Fruit fly (Drosophila melanogaster): ENCODE results near the gene Yp3.
A peak's percentile ranks its signal among the peaks of the same experiment; 100 is the strongest.

Gene Yp3

DNA sequence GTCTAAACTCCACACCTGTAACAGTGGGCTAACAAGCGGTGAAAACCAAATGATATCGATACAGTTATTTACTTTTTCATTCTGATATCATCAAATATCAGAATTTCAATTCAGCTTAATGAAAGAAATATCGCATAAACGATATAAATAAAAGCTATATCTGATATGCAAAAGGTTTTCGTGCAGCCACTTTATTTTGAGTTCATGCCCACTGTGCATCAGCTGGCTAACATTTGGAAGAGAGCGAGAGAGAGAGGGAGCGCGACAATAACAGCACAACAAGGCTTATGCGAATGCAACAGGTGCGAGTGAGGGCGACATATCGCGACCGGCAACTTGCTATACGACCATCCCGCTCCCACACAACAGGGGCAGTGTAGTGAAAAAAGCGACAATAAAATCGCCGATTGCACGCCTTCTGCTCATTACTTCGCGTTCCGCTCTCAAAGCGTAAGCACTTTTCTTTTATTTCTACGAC lies 19.9 kb upstream of the Yp3 start, which contains the start of gene CG11151 (continued):
- TF ChIP-seq CG4404 (GFP tag; IDR thresholded peaks at IDR 0.05) (peak; percentile 91), CG8089 (GFP tag; optimal IDR thresholded peaks at IDR 0.05) (peak; percentile 96), Trl (optimal IDR thresholded peaks at IDR 0.05) (peak; percentile 44 to 71), Trl (GFP tag; optimal IDR thresholded peaks at IDR 0.05) (peak; percentile 98), Bdp1 (GFP tag; optimal IDR thresholded peaks at IDR 0.05) (peak; percentile 92), CG14860 (GFP tag; IDR thresholded peaks at IDR 0.05; ENCODE audit: partially characterized antibody) (peak; percentile 71), abd-A (tag; optimal IDR thresholded peaks at IDR 0.05) (peak; percentile 80), ap (GFP tag; IDR thresholded peaks at IDR 0.05) (peak; percentile 86), CG2199 (GFP tag; IDR thresholded peaks at IDR 0.05) (peak; percentile 96), TFAM (GFP tag; optimal IDR thresholded peaks at IDR 0.05) (peak; percentile 81), Nf-YB (GFP tag; optimal IDR thresholded peaks at IDR 0.05) (peak; percentile 87), jumu (GFP tag; optimal IDR thresholded peaks at IDR 0.05) (peak; percentile 97), bab2 (GFP tag; optimal IDR thresholded peaks at IDR 0.05) (peak; percentile 97), CG32767 (GFP tag; IDR thresholded peaks at IDR 0.05) (peak; percentile 95), CG6254 (GFP tag; optimal IDR thresholded peaks at IDR 0.05) (peak; percentile 92), maf-S (GFP tag; optimal IDR thresholded peaks at IDR 0.05) (peak; percentile 96), pnt (GFP tag; optimal IDR thresholded peaks at IDR 0.05) (peak; percentile 96), CG3065 (GFP tag; optimal IDR thresholded peaks at IDR 0.05) (peak; percentile 80), BtbVII (GFP tag; optimal IDR thresholded peaks at IDR 0.05) (peak; percentile 97), CG17802 (tag; optimal IDR thresholded peaks at IDR 0.05) (peak; percentile 84), CG18619 (GFP tag; optimal IDR thresholded peaks at IDR 0.05) (peak; percentile 95), CG6854 (GFP tag; optimal IDR thresholded peaks at IDR 0.05) (peak; percentile 96), Elba2 (GFP tag; optimal IDR thresholded peaks at IDR 0.05) (peak; percentile 87), CG18011 (GFP tag; optimal IDR thresholded peaks at IDR 0.05) (peak; percentile 86), CG18599 (GFP tag; optimal IDR thresholded peaks at IDR 0.05) (peak; percentile 98), HmgZ (tag; optimal IDR thresholded peaks at IDR 0.05) (peak; percentile 97), CG18476 (GFP tag; optimal IDR thresholded peaks at IDR 0.05) (peak; percentile 95), NFAT (GFP tag; IDR thresholded peaks at IDR 0.05) (peak; percentile 88), dati (GFP tag; IDR thresholded peaks at IDR 0.05) (peak; percentile 86), disco-r (GFP tag; optimal IDR thresholded peaks at IDR 0.05) (peak; percentile 96), CG15601 (tag; optimal IDR thresholded peaks at IDR 0.05) (peak; percentile 95), vnd (GFP tag; IDR thresholded peaks at IDR 0.05; ENCODE audit: partially characterized antibody) (peak; percentile 67), CG3838 (GFP tag; optimal IDR thresholded peaks at IDR 0.05) (peak; percentile 91), Dfd (GFP tag; optimal IDR thresholded peaks at IDR 0.05) (no peak), Oaz (GFP tag; IDR thresholded peaks at IDR 0.05) (peak; percentile 91), crol (GFP tag; IDR thresholded peaks at IDR 0.05) (peak; percentile 44; the same call in 1 of the 2 replicates), eve (GFP tag; optimal IDR thresholded peaks at IDR 0.05) (peak in 1 of 2 experiments; percentile 35), CG2889 (GFP tag; IDR thresholded peaks at IDR 0.05) (peak; percentile 95), CG2120 (GFP tag; optimal IDR thresholded peaks at IDR 0.05) (peak; percentile 98), CG4854 (GFP tag; optimal IDR thresholded peaks at IDR 0.05) (peak; percentile 93), CG12104 (GFP tag; optimal IDR thresholded peaks at IDR 0.05) (peak; percentile 93), CG1529 (GFP tag; optimal IDR thresholded peaks at IDR 0.05) (peak; percentile 95), gcm (GFP tag; optimal IDR thresholded peaks at IDR 0.05) (peak; percentile 97), Max (GFP tag; optimal IDR thresholded peaks at IDR 0.05) (peak; percentile 96), CG4617 (GFP tag; optimal IDR thresholded peaks at IDR 0.05; ENCODE audit: borderline replicate concordance) (peak; percentile 86), CG6654 (GFP tag; optimal IDR thresholded peaks at IDR 0.05) (peak; percentile 88), CG6272 (GFP tag; IDR thresholded peaks at IDR 0.05) (peak; percentile 92), CG4424 (GFP tag; optimal IDR thresholded peaks at IDR 0.05) (peak; percentile 97), CG12155 (GFP tag; optimal IDR thresholded peaks at IDR 0.05) (peak; percentile 93), cwo (GFP tag; optimal IDR thresholded peaks at IDR 0.05) (peak; percentile 94), Dek (tag; optimal IDR thresholded peaks at IDR 0.05) (peak; percentile 94)
